Fruit fly (Drosophila melanogaster) whole organism, adult: ENCODE data around the gene CG14915.

ENCODE experiments used
- CG11617 ChIP-seq: fragments of 200-800 bp; sonication (Bioruptor generic); optimal IDR thresholded peaks from 2 replicates; lab custom pipeline; 2017; ENCODE audit warnings: mild to moderate bottlenecking, missing biosample characterization, missing genetic modification reagents, missing genetic modification characterization
- CG12768 ChIP-seq: fragments of 200-800 bp; sonication (Bioruptor generic); optimal IDR thresholded peaks from 2 replicates; lab custom pipeline; 2017; ENCODE audit warnings: missing biosample characterization, missing genetic modification characterization, mild to moderate bottlenecking, moderate library complexity, missing genetic modification reagents
- CG14711 ChIP-seq: fragments of 200-800 bp; sonication (Bioruptor generic); optimal IDR thresholded peaks from 2 replicates; lab custom pipeline; 2018; ENCODE audit warnings: missing biosample characterization, mild to moderate bottlenecking, missing genetic modification characterization, moderate library complexity
- CG1620 ChIP-seq: fragments of 200-800 bp; sonication (Bioruptor generic); optimal IDR thresholded peaks from 2 replicates; lab custom pipeline; 2016; ENCODE audit warnings: missing biosample characterization, missing genetic modification characterization
- CG33017 ChIP-seq: fragments of 200-800 bp; sonication (Bioruptor generic); optimal IDR thresholded peaks from 2 replicates; lab custom pipeline; 2018; ENCODE audit warnings: missing biosample characterization, mild to moderate bottlenecking, missing genetic modification characterization, moderate library complexity
- CG5204 ChIP-seq: fragments of 200-800 bp; sonication (Bioruptor generic); optimal IDR thresholded peaks from 2 replicates; lab custom pipeline; 2016; ENCODE audit warnings: missing biosample characterization, missing genetic modification characterization
- CG7045 ChIP-seq: fragments of 200-800 bp; sonication (Bioruptor generic); optimal IDR thresholded peaks from 2 replicates; lab custom pipeline; 2017; ENCODE audit warnings: missing biosample characterization, mild to moderate bottlenecking, missing genetic modification characterization
- CG7101 ChIP-seq: fragments of 200-800 bp; sonication (Bioruptor generic); optimal IDR thresholded peaks from 2 replicates; lab custom pipeline; 2018; ENCODE audit warnings: missing biosample characterization, mild to moderate bottlenecking, missing genetic modification characterization, moderate library complexity
- Clk ChIP-seq: fragments of 200-800 bp; sonication (Bioruptor generic); optimal IDR thresholded peaks from 2 replicates; lab custom pipeline; 2017; ENCODE audit warnings: missing biosample characterization, missing genetic modification characterization
- Crg-1 ChIP-seq: fragments of 200-800 bp; sonication (Bioruptor generic); optimal IDR thresholded peaks from 2 replicates; lab custom pipeline; 2016; ENCODE audit warnings: missing biosample characterization, missing genetic modification characterization
- Hr96 ChIP-seq: fragments of 200-800 bp; sonication (Bioruptor generic); optimal IDR thresholded peaks from 2 replicates; lab custom pipeline; 2016; ENCODE audit warnings: missing biosample characterization, missing genetic modification characterization
- Mnt ChIP-seq: fragments of 200-800 bp; sonication (Bioruptor generic); optimal IDR thresholded peaks from 2 replicates; lab custom pipeline; 2016; ENCODE audit warnings: missing biosample characterization, mild to moderate bottlenecking, missing genetic modification characterization
- bab1 ChIP-seq: fragments of 200-800 bp; sonication (Bioruptor generic); optimal IDR thresholded peaks from 3 replicates; lab custom pipeline; 2019; ENCODE audit warnings: missing biosample characterization, mild to moderate bottlenecking, missing genetic modification characterization, moderate library complexity
- cic ChIP-seq: fragments of 200-800 bp; sonication (Bioruptor generic); optimal IDR thresholded peaks from 2 replicates; lab custom pipeline; 2017; ENCODE audit warnings: missing biosample characterization, mild to moderate bottlenecking, missing genetic modification characterization, moderate library complexity
- cnc ChIP-seq, 2 experiments: fragments of >200 bp; optimal IDR thresholded peaks; 2 replicates each; lab custom pipeline; 2017
- kay ChIP-seq: fragments of 200-800 bp; sonication (Bioruptor generic); peaks from one replicate; lab custom pipeline; 2016; ENCODE audit warnings: missing biosample characterization, missing genetic modification characterization, borderline replicate concordance
- ovo ChIP-seq: fragments of 200-800 bp; sonication (Bioruptor generic); optimal IDR thresholded peaks from 2 replicates; lab custom pipeline; 2016; ENCODE audit warnings: missing biosample characterization, missing genetic modification characterization
- pad ChIP-seq: fragments of 200-800 bp; sonication (Bioruptor generic); optimal IDR thresholded peaks from 3 replicates; lab custom pipeline; 2017; ENCODE audit warnings: missing biosample characterization, missing genetic modification characterization, mild to moderate bottlenecking, moderate library complexity, missing genetic modification reagents
- tj ChIP-seq: fragments of 200-800 bp; sonication (Bioruptor generic); optimal IDR thresholded peaks from 3 replicates; lab custom pipeline; 2017; ENCODE audit warnings: missing biosample characterization, mild to moderate bottlenecking, missing genetic modification characterization, moderate library complexity
- toe ChIP-seq: fragments of 200-800 bp; sonication (Bioruptor generic); optimal IDR thresholded peaks from 2 replicates; lab custom pipeline; 2016; ENCODE audit warnings: missing biosample characterization, missing genetic modification characterization

CG14915 gene

dm6 chr2L:11072880-11073279 lies 2.1 kb downstream of the CG14915 start:
- TF ChIP-seq CG5204 (GFP tag; lab: Kevin White, UChicago) (no peak), CG14711 (tag; lab: Kevin White, UChicago) (no peak), toe (GFP tag; lab: Kevin White, UChicago) (no peak), CG11617 (no peak), CG12768 (GFP tag; lab: Kevin White, UChicago) (no peak), bab1 (GFP tag; lab: Kevin White, UChicago) (no peak), kay (GFP tag; lab: Kevin White, UChicago) (no peak), CG1620 (GFP tag; lab: Kevin White, UChicago) (no peak), tj (GFP tag; lab: Kevin White, UChicago) (no peak)

DNA sequence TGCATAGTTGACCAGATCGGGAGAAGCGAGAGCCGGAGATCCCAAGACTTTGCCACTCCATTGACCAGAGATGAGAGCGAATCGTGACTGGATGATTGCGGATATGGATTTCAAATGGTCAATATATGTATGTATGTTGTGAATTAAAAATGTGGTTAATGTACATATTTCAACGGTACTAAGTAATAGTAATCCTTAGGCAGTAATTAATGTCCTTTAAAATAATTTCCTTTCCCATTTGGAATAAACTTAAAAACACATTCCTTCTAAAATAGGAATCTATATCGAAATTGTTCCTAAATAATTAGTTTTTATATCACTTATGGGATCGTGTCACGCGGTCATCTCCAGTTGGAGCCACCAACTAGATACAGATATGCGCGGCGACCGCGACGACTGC lies 3.1 kb downstream of the CG14915 start:
- TF ChIP-seq Clk (GFP tag; lab: Kevin White, UChicago) (no peak), CG14711 (tag; lab: Kevin White, UChicago) (no peak), CG33017 (tag; lab: Kevin White, UChicago) (no peak), Hr96 (GFP tag; lab: Kevin White, UChicago) (no peak), CG7045 (GFP tag; lab: Kevin White, UChicago) (no peak), cnc (optimal IDR thresholded peaks at IDR 0.05; lab: Kevin White, UChicago) (no peak), cic (no peak), CG7101 (no peak), CG12768 (GFP tag; lab: Kevin White, UChicago) (no peak), Mnt (GFP tag; lab: Kevin White, UChicago) (no peak), tj (GFP tag; lab: Kevin White, UChicago) (no peak), kay (GFP tag; lab: Kevin White, UChicago) (no peak), bab1 (GFP tag; lab: Kevin White, UChicago) (no peak), pad (GFP tag; lab: Kevin White, UChicago) (no peak), ovo (GFP tag; lab: Kevin White, UChicago) (no peak), CG5204 (GFP tag; lab: Kevin White, UChicago) (no peak), CG1620 (GFP tag; lab: Kevin White, UChicago) (no peak), CG11617 (no peak), Crg-1 (GFP tag; lab: Kevin White, UChicago) (no peak)

- TF ChIP-seq Mnt (GFP tag; lab: Kevin White, UChicago) = no peak
- no peak for TF ChIP-seq CG14711 (tag; lab: Kevin White, UChicago)
- TF ChIP-seq pad (GFP tag; lab: Kevin White, UChicago) = no peak
- TF ChIP-seq tj (GFP tag; lab: Kevin White, UChicago) = no peak
- TF ChIP-seq CG7101 = no peak
- no peak for TF ChIP-seq toe (GFP tag; lab: Kevin White, UChicago)
- no peak for TF ChIP-seq cnc (optimal IDR thresholded peaks at IDR 0.05; lab: Kevin White, UChicago)
- no peak for TF ChIP-seq cic
Observed at dm6 chr2L:11075114-11075513, 4.3 kb downstream of the CG14915 start, which contains the start of gene CG43725. Gene CG43725 (plus strand): TSS chr2L:11075513.

DNA sequence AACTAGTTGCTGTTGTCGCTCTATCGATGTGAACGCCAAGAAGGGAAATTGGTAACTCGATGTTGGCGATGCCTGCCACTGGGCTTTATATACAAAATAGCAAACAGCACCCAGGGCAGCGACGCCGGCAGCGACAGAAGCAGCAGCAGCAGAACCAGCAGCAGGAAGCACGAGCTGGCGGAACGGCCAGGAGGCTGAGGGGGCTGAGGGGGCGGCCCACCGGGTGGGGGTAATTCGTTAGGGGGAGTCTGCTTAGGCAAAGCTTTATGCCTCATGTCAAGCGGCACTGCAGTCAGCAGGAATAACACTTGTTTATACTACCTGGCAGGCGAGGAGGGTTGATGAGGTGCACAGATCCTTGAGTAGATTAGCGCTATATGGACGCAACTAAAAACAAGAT lies 10.5 kb downstream of the CG14915 start, which contains the start of gene AstC:
AstC (minus strand) TSS at position 63 of the 400 bp plus-strand sequence.
- TF ChIP-seq CG7101 (no peak), CG14711 (tag; lab: Kevin White, UChicago) (no peak), toe (GFP tag; lab: Kevin White, UChicago) (no peak), bab1 (GFP tag; lab: Kevin White, UChicago) (no peak), tj (GFP tag; lab: Kevin White, UChicago) (no peak), CG12768 (GFP tag; lab: Kevin White, UChicago) (no peak), kay (GFP tag; lab: Kevin White, UChicago) (no peak), Mnt (GFP tag; lab: Kevin White, UChicago) (no peak), Crg-1 (GFP tag; lab: Kevin White, UChicago) (no peak), CG11617 (no peak), ovo (GFP tag; lab: Kevin White, UChicago) (no peak), Clk (GFP tag; lab: Kevin White, UChicago) (no peak), CG1620 (GFP tag; lab: Kevin White, UChicago) (no peak), CG5204 (GFP tag; lab: Kevin White, UChicago) (no peak), cic (no peak), CG7045 (GFP tag; lab: Kevin White, UChicago) (no peak)

dm6 chr2L:11082025-11082424 lies 11.2 kb downstream of the CG14915 start:
- no peak for TF ChIP-seq CG1620 (GFP tag; lab: Kevin White, UChicago)
- TF ChIP-seq Clk (GFP tag; lab: Kevin White, UChicago) = no peak
- no peak for TF ChIP-seq CG33017 (tag; lab: Kevin White, UChicago)
- TF ChIP-seq CG12768 (GFP tag; lab: Kevin White, UChicago) = no peak
- no peak for TF ChIP-seq Mnt (GFP tag; lab: Kevin White, UChicago)
- TF ChIP-seq bab1 (GFP tag; lab: Kevin White, UChicago) = no peak

- TF ChIP-seq CG14711 (tag; lab: Kevin White, UChicago) (no peak), cic (no peak), CG12768 (GFP tag; lab: Kevin White, UChicago) (no peak), pad (GFP tag; lab: Kevin White, UChicago) (no peak), CG1620 (GFP tag; lab: Kevin White, UChicago) (no peak), ovo (GFP tag; lab: Kevin White, UChicago) (no peak), toe (GFP tag; lab: Kevin White, UChicago) (no peak), bab1 (GFP tag; lab: Kevin White, UChicago) (no peak), Hr96 (GFP tag; lab: Kevin White, UChicago) (no peak), tj (GFP tag; lab: Kevin White, UChicago) (no peak)
Observed at dm6 chr2L:11085129-11085528, 14.3 kb downstream of the CG14915 start, which contains the start of gene AstCC. Gene AstCC (minus strand): TSS chr2L:11085229.
